Fruit fly (Drosophila melanogaster) whole organism, embryonic: ENCODE measurements around the gene lbl.

Source experiments
- ATbp ChIP-seq: fragments of 200-800 bp; sonication (Bioruptor generic); optimal IDR thresholded peaks from 2 replicates; lab custom pipeline; 2017; ENCODE audit warnings: missing biosample characterization, mild to moderate bottlenecking, missing genetic modification characterization, missing genetic modification reagents
- Abd-B ChIP-seq: fragments of 200-800 bp; sonication (Bioruptor generic); optimal IDR thresholded peaks from 2 replicates; lab custom pipeline; 2018; ENCODE audit warnings: missing biosample characterization, mild to moderate bottlenecking, missing genetic modification characterization, moderate library complexity
- CG10274 ChIP-seq: fragments of 200-800 bp; sonication (Bioruptor generic); optimal IDR thresholded peaks from 3 replicates; lab custom pipeline; 2017; ENCODE audit warnings: missing biosample characterization, mild to moderate bottlenecking, missing genetic modification characterization
- CG10654 ChIP-seq: fragments of 200-800 bp; sonication (Bioruptor generic); optimal IDR thresholded peaks from 2 replicates; lab custom pipeline; 2016; ENCODE audit warnings: missing biosample characterization, missing genetic modification characterization
- CG11247 ChIP-seq: fragments of 200-800 bp; sonication (Bioruptor generic); IDR thresholded peaks from 2 replicates; pipeline ENCODE4 v1.3.6; 2022; ENCODE audit warnings: missing biosample characterization, missing genetic modification characterization
- CG12236 ChIP-seq: fragments of 200-800 bp; sonication (Bioruptor generic); optimal IDR thresholded peaks from 2 replicates; lab custom pipeline; 2016; ENCODE audit warnings: missing biosample characterization, missing genetic modification characterization
- CG13424 ChIP-seq: fragments of 200-800 bp; sonication (Bioruptor generic); optimal IDR thresholded peaks from 2 replicates; lab custom pipeline; 2019; ENCODE audit warnings: missing biosample characterization, mild to moderate bottlenecking, missing genetic modification characterization, moderate library complexity
- CG14441 ChIP-seq: fragments of 200-800 bp; sonication (Bioruptor generic); IDR thresholded peaks from 2 replicates; pipeline ENCODE4 v1.3.6; 2022; ENCODE audit warnings: missing biosample characterization, missing genetic modification characterization
- CG14667 ChIP-seq: fragments of 200-800 bp; sonication (Bioruptor generic); IDR thresholded peaks from 2 replicates; pipeline ENCODE4 v1.3.6; 2022; ENCODE audit warnings: missing biosample characterization, missing genetic modification characterization
- CG1529 ChIP-seq: fragments of 200-800 bp; sonication (Bioruptor generic); optimal IDR thresholded peaks from 3 replicates; lab custom pipeline; 2018; ENCODE audit warnings: missing biosample characterization, missing genetic modification characterization
- CG18599 ChIP-seq: fragments of 200-800 bp; sonication (Bioruptor generic); optimal IDR thresholded peaks from 3 replicates; lab custom pipeline; 2017; ENCODE audit warnings: missing biosample characterization, missing genetic modification characterization, mild to moderate bottlenecking, moderate library complexity, missing genetic modification reagents
- CG2120 ChIP-seq: fragments of 200-800 bp; sonication (Bioruptor generic); optimal IDR thresholded peaks from 3 replicates; lab custom pipeline; 2016; ENCODE audit warnings: missing biosample characterization, missing genetic modification characterization
- CG2678 ChIP-seq: fragments of 200-800 bp; sonication (Bioruptor generic); optimal IDR thresholded peaks from 3 replicates; lab custom pipeline; 2019; ENCODE audit warnings: missing biosample characterization, mild to moderate bottlenecking, missing genetic modification characterization, moderate library complexity
- CG31388 ChIP-seq: fragments of 200-800 bp; sonication (Bioruptor generic); optimal IDR thresholded peaks from 2 replicates; lab custom pipeline; 2016; ENCODE audit warnings: missing biosample characterization, missing genetic modification characterization
- CG33557 ChIP-seq: fragments of 200-800 bp; sonication (Bioruptor generic); optimal IDR thresholded peaks from 2 replicates; lab custom pipeline; 2019; ENCODE audit warnings: missing biosample characterization, mild to moderate bottlenecking, missing genetic modification characterization, moderate library complexity
- CG4820 ChIP-seq: fragments of 200-800 bp; sonication (Bioruptor generic); optimal IDR thresholded peaks from 3 replicates; lab custom pipeline; 2016; ENCODE audit warnings: missing biosample characterization, missing genetic modification characterization
- CG6854 ChIP-seq: fragments of 200-800 bp; sonication (Bioruptor generic); optimal IDR thresholded peaks from 3 replicates; lab custom pipeline; 2017; ENCODE audit warnings: missing biosample characterization, mild to moderate bottlenecking, missing genetic modification characterization
- CG7928 ChIP-seq: fragments of 200-800 bp; sonication (Bioruptor generic); optimal IDR thresholded peaks from 2 replicates; lab custom pipeline; 2017; ENCODE audit warnings: missing biosample characterization, mild to moderate bottlenecking, missing genetic modification characterization
- CG8765 ChIP-seq: fragments of 200-800 bp; sonication (Bioruptor generic); IDR thresholded peaks from 2 replicates; pipeline ENCODE4 v1.3.6; 2022; ENCODE audit warnings: missing biosample characterization, missing genetic modification characterization
- D ChIP-seq, 2 experiments: fragments of 200-800 bp in 1 of 2; fragments of >200 bp in 1 of 2; sonication (Bioruptor generic) in 1 of 2; optimal IDR thresholded peaks; 2 replicates in 1 of 2; 3 replicates in 1 of 2; lab custom pipeline; 2017; ENCODE audit warnings: mild to moderate bottlenecking in 1 of 2, missing biosample characterization in 1 of 2, missing genetic modification characterization in 1 of 2, missing genetic modification reagents in 1 of 2
- Dad ChIP-seq: fragments of 200-800 bp; sonication (Bioruptor generic); optimal IDR thresholded peaks from 3 replicates; lab custom pipeline; 2016; ENCODE audit warnings: missing biosample characterization, missing genetic modification characterization
- Fer2 ChIP-seq: fragments of 200-800 bp; sonication (Bioruptor generic); optimal IDR thresholded peaks from 2 replicates; lab custom pipeline; 2018; ENCODE audit warnings: missing biosample characterization, mild to moderate bottlenecking, missing genetic modification characterization, moderate library complexity
- HLH3B ChIP-seq: fragments of 200-800 bp; sonication (Bioruptor generic); IDR thresholded peaks from 2 replicates; pipeline ENCODE4 v1.3.6; 2022; ENCODE audit warnings: missing biosample characterization, missing genetic modification characterization
- Hmr ChIP-seq: fragments of 200-800 bp; sonication (Bioruptor generic); optimal IDR thresholded peaks from 3 replicates; lab custom pipeline; 2017; ENCODE audit warnings: mild to moderate bottlenecking, missing biosample characterization, missing genetic modification reagents, missing genetic modification characterization
- Med ChIP-seq: fragments of 200-800 bp; sonication (Bioruptor generic); peaks from one replicate; lab custom pipeline; 2016; ENCODE audit warnings: missing biosample characterization, missing genetic modification characterization, mild to moderate bottlenecking, inconsistent platforms, moderate library complexity
- Nf-YC ChIP-seq: fragments of 200-800 bp; optimal IDR thresholded peaks from 3 replicates; lab custom pipeline; 2019; ENCODE audit warnings: missing biosample characterization, mild to moderate bottlenecking, missing genetic modification characterization, moderate library complexity
- NfI ChIP-seq: fragments of 200-800 bp; sonication (Bioruptor generic); optimal IDR thresholded peaks from 3 replicates; lab custom pipeline; 2018; ENCODE audit warnings: missing biosample characterization, mild to moderate bottlenecking, missing genetic modification characterization, moderate library complexity
- Oli ChIP-seq: fragments of 200-800 bp; sonication (Bioruptor generic); optimal IDR thresholded peaks from 2 replicates; lab custom pipeline; 2018; ENCODE audit warnings: missing biosample characterization, mild to moderate bottlenecking, missing genetic modification characterization, moderate library complexity
- Opbp ChIP-seq: fragments of 200-800 bp; sonication (Bioruptor generic); IDR thresholded peaks from 3 replicates; pipeline ENCODE4 v1.3.6; 2022; ENCODE audit warnings: missing biosample characterization, missing genetic modification characterization; ENCODE audit not compliant: partially characterized antibody
- Tbp ChIP-seq: fragments of >200 bp; optimal IDR thresholded peaks from 2 replicates; lab custom pipeline; 2018; ENCODE audit warnings: missing biosample characterization, missing genetic modification characterization
- caup ChIP-seq: fragments of 200-800 bp; sonication (Bioruptor generic); optimal IDR thresholded peaks from 3 replicates; lab custom pipeline; 2017; ENCODE audit warnings: missing biosample characterization, mild to moderate bottlenecking, missing genetic modification characterization, moderate library complexity; ENCODE audit not compliant: severe bottlenecking
- chm ChIP-seq: fragments of 200-800 bp; sonication (Bioruptor generic); IDR thresholded peaks from 2 replicates; pipeline ENCODE4 v1.3.6; 2022; ENCODE audit warnings: missing biosample characterization, missing genetic modification characterization
- croc ChIP-seq: fragments of 200-800 bp; sonication (Bioruptor generic); conservative IDR thresholded peaks from 3 replicates; pipeline ENCODE4 v1.3.6; 2022; ENCODE audit warnings: missing biosample characterization, missing genetic modification characterization
- dan ChIP-seq: fragments of 200-800 bp; sonication (Bioruptor generic); IDR thresholded peaks from 2 replicates; pipeline ENCODE4 v1.3.6; 2022; ENCODE audit warnings: missing biosample characterization, missing genetic modification characterization
- danr ChIP-seq: fragments of 200-800 bp; sonication (Bioruptor generic); IDR thresholded peaks from 2 replicates; pipeline ENCODE4 v1.3.6; 2022; ENCODE audit warnings: missing biosample characterization, missing genetic modification characterization
- gce ChIP-seq: fragments of 200-800 bp; sonication (Bioruptor generic); IDR thresholded peaks from 3 replicates; pipeline ENCODE4 v1.3.6; 2022; ENCODE audit warnings: missing biosample characterization, missing genetic modification characterization
- gcm2 ChIP-seq: fragments of 200-800 bp; sonication (Bioruptor generic); optimal IDR thresholded peaks from 2 replicates; lab custom pipeline; 2016; ENCODE audit warnings: missing biosample characterization, missing genetic modification characterization
- grn ChIP-seq: fragments of 200-800 bp; sonication (Bioruptor generic); optimal IDR thresholded peaks from 3 replicates; lab custom pipeline; 2017; ENCODE audit warnings: missing biosample characterization, missing genetic modification characterization
- inv ChIP-seq: fragments of 200-800 bp; sonication (Bioruptor generic); IDR thresholded peaks from 2 replicates; pipeline ENCODE4 v1.3.6; 2022; ENCODE audit warnings: missing biosample characterization, missing genetic modification characterization; ENCODE audit not compliant: partially characterized antibody
- lab ChIP-seq: fragments of 200-800 bp; sonication (Bioruptor generic); optimal IDR thresholded peaks from 3 replicates; lab custom pipeline; 2017; ENCODE audit warnings: missing biosample characterization, missing genetic modification characterization, mild to moderate bottlenecking, moderate library complexity, missing genetic modification reagents
- lola ChIP-seq, 3 experiments: fragments of >200 bp in 2 of 3; fragments of 200-800 bp in 1 of 3; sonication (Bioruptor generic) in 1 of 3; optimal IDR thresholded peaks; 2 replicates each; lab custom pipeline; 2017 to 2019; ENCODE audit warnings: missing biosample characterization in 3 of 3, missing genetic modification characterization in 3 of 3, mild to moderate bottlenecking in 1 of 3, moderate library complexity in 1 of 3
- nerfin-1 ChIP-seq: fragments of 200-800 bp; sonication (Bioruptor generic); optimal IDR thresholded peaks from 3 replicates; lab custom pipeline; 2019; ENCODE audit warnings: missing biosample characterization, mild to moderate bottlenecking, missing genetic modification characterization, moderate library complexity
- org-1 ChIP-seq: fragments of 200-800 bp; sonication (Bioruptor generic); optimal IDR thresholded peaks from 2 replicates; lab custom pipeline; 2017; ENCODE audit warnings: missing biosample characterization, missing genetic modification characterization
- pan ChIP-seq, 4 experiments: fragments of >200 bp in 3 of 4; fragments of 200-800 bp in 1 of 4; sonication (Bioruptor generic) in 1 of 4; optimal IDR thresholded peaks in 3 of 4; IDR thresholded peaks in 1 of 4; 2 replicates each; pipeline versions ENCODE4 v1.3.6 to Lab custom; 2017 to 2022; ENCODE audit warnings: missing biosample characterization in 2 of 4, missing genetic modification characterization in 2 of 4, mixed read lengths in 1 of 4
- peb ChIP-seq: fragments of 200-800 bp; sonication (Bioruptor generic); IDR thresholded peaks from 2 replicates; pipeline ENCODE4 v1.3.6; 2022; ENCODE audit warnings: missing biosample characterization, missing genetic modification characterization
- tup ChIP-seq: fragments of 200-800 bp; sonication (Bioruptor generic); optimal IDR thresholded peaks from 2 replicates; lab custom pipeline; 2016; ENCODE audit warnings: missing biosample characterization, mild to moderate bottlenecking, missing genetic modification characterization, moderate library complexity

The lbl gene

dm6 chr3R:21373403-21374326 lies 60.3 kb downstream of the lbl start (continued):
- peak; percentile 15 for TF ChIP-seq CG2120 (GFP tag; lab: Kevin White, UChicago)
- no peak for TF ChIP-seq CG18599 (GFP tag; lab: Kevin White, UChicago)
- TF ChIP-seq CG7928 (GFP tag; lab: Kevin White, UChicago): peak; percentile 97
- TF ChIP-seq Nf-YC (tag; lab: Kevin White, UChicago): peak; percentile 40
- no peak for TF ChIP-seq croc (GFP tag; lab: Robert Waterston, UW)
- TF ChIP-seq gcm2 (GFP tag; lab: Kevin White, UChicago): no peak
- TF ChIP-seq tup (GFP tag; lab: Kevin White, UChicago): no peak
- TF ChIP-seq NfI (GFP tag; lab: Kevin White, UChicago): peak; percentile 59
- no peak for TF ChIP-seq Dad
- no peak for TF ChIP-seq peb (GFP tag; lab: Robert Waterston, UW)
- TF ChIP-seq Fer2 (tag; lab: Kevin White, UChicago): peak; percentile 40
- no peak for TF ChIP-seq org-1 (GFP tag; lab: Kevin White, UChicago)
- TF ChIP-seq danr (GFP tag; lab: Robert Waterston, UW): no peak
- no peak for TF ChIP-seq gce (GFP tag; lab: Robert Waterston, UW)
- no peak for TF ChIP-seq CG13424 (tag; lab: Kevin White, UChicago)
- TF ChIP-seq Tbp (GFP tag; lab: Kevin White, UChicago): no peak
- peak; percentile 53; the same call in 1 of the 3 replicates for TF ChIP-seq Opbp
- peak; percentile 56 for TF ChIP-seq nerfin-1 (tag; lab: Kevin White, UChicago)
- TF ChIP-seq ATbp (GFP tag; lab: Kevin White, UChicago): peak; percentile 43
- no peak for TF ChIP-seq inv (GFP tag; lab: Robert Waterston, UW)
- TF ChIP-seq lab (GFP tag; lab: Kevin White, UChicago): no peak
- TF ChIP-seq CG2678 (tag; lab: Kevin White, UChicago): no peak
- TF ChIP-seq CG1529: no peak
- no peak for TF ChIP-seq CG10654 (GFP tag; lab: Kevin White, UChicago)
- no peak for TF ChIP-seq D (optimal IDR thresholded peaks at IDR 0.05; lab: Kevin White, UChicago)
- no peak for TF ChIP-seq D (GFP tag; optimal IDR thresholded peaks at IDR 0.05; lab: Kevin White, UChicago)
- TF ChIP-seq CG8765 (GFP tag; lab: Robert Waterston, UW): peak; percentile 44; the same call in 1 of the 2 replicates
- TF ChIP-seq dan: no peak
- peak; percentile 79 for TF ChIP-seq caup (GFP tag; lab: Kevin White, UChicago)
- no peak for TF ChIP-seq CG33557 (GFP tag; lab: Kevin White, UChicago)
- no peak for TF ChIP-seq Hmr (GFP tag; lab: Kevin White, UChicago)
- TF ChIP-seq Med (GFP tag; lab: Kevin White, UChicago): peak; percentile 69
- TF ChIP-seq HLH3B (GFP tag; lab: Robert Waterston, UW): 0 out of 2 replicates have a peak, but pooled peaks have one; percentile 31
- TF ChIP-seq Abd-B (GFP tag; lab: Kevin White, UChicago): peak; percentile 59
- TF ChIP-seq pan (optimal IDR thresholded peaks at IDR 0.05; lab: Kevin White, UChicago): no peak
- peak in 1 of 2 experiments; percentile 48 for TF ChIP-seq pan (GFP tag; optimal IDR thresholded peaks at IDR 0.05 in 1 of 2, IDR thresholded peaks at IDR 0.05 in 1 of 2)
- no peak for TF ChIP-seq CG4820 (GFP tag; lab: Kevin White, UChicago)
- peak; percentile 59; the same call in 1 of the 2 replicates for TF ChIP-seq CG11247 (GFP tag; lab: Robert Waterston, UW)
- TF ChIP-seq CG31388 (GFP tag; lab: Kevin White, UChicago): no peak
- no peak for TF ChIP-seq CG12236 (GFP tag; lab: Kevin White, UChicago)
- no peak for TF ChIP-seq CG6854
- 0 out of 2 replicates have a peak, but pooled peaks have one; percentile 24 for TF ChIP-seq CG14441 (GFP tag; lab: Robert Waterston, UW)
- no peak for TF ChIP-seq chm (GFP tag; lab: Robert Waterston, UW)
- TF ChIP-seq grn (GFP tag; lab: Kevin White, UChicago): no peak
- no peak for TF ChIP-seq lola (GFP tag; optimal IDR thresholded peaks at IDR 0.05; lab: Kevin White, UChicago)
- no peak for TF ChIP-seq CG14667 (GFP tag; lab: Robert Waterston, UW)
- TF ChIP-seq CG10274 (GFP tag; lab: Kevin White, UChicago): no peak
- TF ChIP-seq Oli: no peak
